Worm (Caenorhabditis elegans): ENCODE results near the gene F26C11.3.

DNA sequence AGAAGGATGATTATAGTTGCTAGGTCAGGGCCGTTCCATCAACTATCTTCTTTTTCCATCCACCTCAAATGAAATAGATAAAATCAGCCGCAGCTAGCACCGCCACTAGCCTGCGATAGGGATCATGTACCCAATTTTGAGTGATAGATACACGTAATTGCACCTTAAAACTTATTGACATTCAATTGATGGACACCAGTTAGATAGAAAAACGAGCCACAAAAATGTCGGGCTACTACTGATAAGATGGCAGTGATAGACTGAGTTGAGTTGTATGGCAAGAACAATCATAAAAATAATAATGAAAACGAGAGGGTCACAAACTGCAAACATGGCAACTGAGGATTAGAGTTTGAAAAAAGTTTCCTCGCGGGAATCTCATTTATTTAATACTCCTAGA lies 23.1 kb downstream of the F26C11.3 start:
- no peak for TF ChIP-seq hlh-26 (GFP tag; conservative IDR thresholded peaks at IDR 0.05)
- TF ChIP-seq K12H6.12 (tag; optimal IDR thresholded peaks at IDR 0.05) = no peak
- peak; percentile 4 for TF ChIP-seq tbp1 (GFP tag; optimal IDR thresholded peaks at IDR 0.05)
- TF ChIP-seq ztf-6 (GFP tag; IDR thresholded peaks at IDR 0.05) = no peak
- no peak for TF ChIP-seq nhr-120 (GFP tag; IDR thresholded peaks at IDR 0.05)
- no peak for TF ChIP-seq cebp-1 (GFP tag; IDR thresholded peaks at IDR 0.05)
- TF ChIP-seq cebp-1 (tag; optimal IDR thresholded peaks at IDR 0.05) = no peak
- TF ChIP-seq aptf-2 (GFP tag; conservative IDR thresholded peaks at IDR 0.05) = no peak
- TF ChIP-seq ZK185.1 (tag; optimal IDR thresholded peaks at IDR 0.05; ENCODE audit: poor library complexity, severe bottlenecking) = no peak
- TF ChIP-seq attf-3 (GFP tag; conservative IDR thresholded peaks at IDR 0.05) = no peak
- no peak for TF ChIP-seq snpc-3.4 (tag; optimal IDR thresholded peaks at IDR 0.05)
- no peak for TF ChIP-seq snpc-4 (GFP tag; optimal IDR thresholded peaks at IDR 0.05)
- TF ChIP-seq snpc-4 (tag; optimal IDR thresholded peaks at IDR 0.05) = peak in 1 of 4 experiments; percentile 29
- peak; percentile 15; the same call in 1 of the 2 replicates for TF ChIP-seq egl-44 (GFP tag; IDR thresholded peaks at IDR 0.05)
- TF ChIP-seq unc-62 (GFP tag; optimal IDR thresholded peaks at IDR 0.05) = peak; percentile 34

Data from whole organism, young adult.